Worm (Caenorhabditis elegans): Measurements from ENCODE around the gene C38C10.3.

- TF ChIP-seq unc-39 (tag; optimal IDR thresholded peaks at IDR 0.05) (no peak), ces-1 (GFP tag; optimal IDR thresholded peaks at IDR 0.05) (no peak)
Measured at ce11 chrIII:9390924-9391323, 5.5 kb upstream of the C38C10.3 start.
